Worm (Caenorhabditis elegans) whole organism, L1 larva: Measurements from ENCODE around the gene T20D4.11.

Source experiments
- ceh-8 ChIP-seq: fragments of 200-800 bp; sonication (Bioruptor generic); optimal IDR thresholded peaks from 2 replicates; lab custom pipeline; 2018; ENCODE audit warnings: mild to moderate bottlenecking, missing genetic modification characterization, moderate library complexity, missing compliant biosample characterization
- nhr-28 ChIP-seq: fragments of 150-350 bp; optimal IDR thresholded peaks from 2 replicates; lab custom pipeline; 2014; ENCODE audit warnings: missing biosample characterization, missing genetic modification characterization
- nhr-84 ChIP-seq: sonication (generic microtip); optimal IDR thresholded peaks from 2 replicates; lab custom pipeline; 2017; ENCODE audit warnings: missing biosample characterization, missing genetic modification characterization
- sox-4 ChIP-seq: sonication (generic microtip); optimal IDR thresholded peaks from 2 replicates; lab custom pipeline; 2016; ENCODE audit warnings: missing genetic modification characterization, missing compliant biosample characterization
- zag-1 ChIP-seq: fragments of 150-350 bp; optimal IDR thresholded peaks from 2 replicates; lab custom pipeline; 2014; ENCODE audit warnings: missing biosample characterization, missing genetic modification characterization

DNA sequence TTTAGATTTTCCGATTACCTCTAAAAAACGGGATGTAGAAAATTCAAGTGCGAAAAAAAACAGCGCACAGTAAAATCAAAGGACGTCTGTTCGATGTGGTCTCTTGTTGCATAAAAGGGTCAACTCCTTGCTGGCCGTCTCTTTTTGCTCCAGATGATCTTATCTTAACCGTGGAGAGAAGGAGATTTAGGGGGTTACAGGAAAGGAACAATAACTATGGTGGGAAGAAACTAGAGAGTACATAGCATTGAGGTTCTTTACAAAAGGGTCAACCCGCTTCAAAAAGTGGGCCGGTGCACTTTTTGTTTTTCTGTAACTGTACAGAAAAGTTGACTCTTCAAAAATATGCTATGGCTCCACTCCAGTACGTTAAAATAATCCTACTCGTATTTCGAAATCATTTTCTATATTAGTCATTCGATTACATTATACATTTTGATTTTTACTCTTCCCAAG, 33.1 kb downstream of the T20D4.11 start, which contains the start of the genes T20D4.19 and srj-9:
- no peak for TF ChIP-seq nhr-28 (tag; lab: Kevin White, UChicago)
- TF ChIP-seq ceh-8 (GFP tag; lab: Kevin White, UChicago) = no peak
- TF ChIP-seq zag-1 = no peak
- no peak for TF ChIP-seq nhr-84
- TF ChIP-seq sox-4 (tag; lab: Kevin White, UChicago) = no peak
